Fruit fly (Drosophila melanogaster) S2 (cell line): ENCODE results near the gene nAChRbeta1.

Experiments used
- CG8478 ChIP-seq: fragments of >200 bp; optimal IDR thresholded peaks from 2 replicates; lab custom pipeline; 2018
- CTCF ChIP-seq, 2 experiments: fragments of >200 bp; optimal IDR thresholded peaks; 2 replicates each; lab custom pipeline; 2018

dm6 chr3L:4482509-4482908 is 53.4 kb downstream of the nAChRbeta1 start, which contains the start of gene CG11350:
- no peak for TF ChIP-seq CG8478 (lab: Kevin White, UChicago)
- no peak for TF ChIP-seq CTCF (optimal IDR thresholded peaks at IDR 0.05; lab: Kevin White, UChicago)
